Fruit fly (Drosophila melanogaster) whole organism: Measurements from ENCODE around the gene tara.

Experiments
- EcR ChIP-seq, 2 experiments: fragments of >200 bp; optimal IDR thresholded peaks; 2 replicates each; lab custom pipeline; 2017; ENCODE audit warnings: missing biosample characterization in 2 of 2, missing genetic modification characterization in 2 of 2, missing genetic modification reagents in 2 of 2
- psq ChIP-seq: fragments of >200 bp; optimal IDR thresholded peaks from 2 replicates; lab custom pipeline; 2017
- usp ChIP-seq: fragments of >200 bp; optimal IDR thresholded peaks from 2 replicates; lab custom pipeline; 2017; ENCODE audit warnings: missing biosample characterization, missing genetic modification characterization, mixed read lengths

dm6 chr3R:16187737-16188136 is 37.7 kb upstream of the tara start:
- no peak for TF ChIP-seq psq (lab: Kevin White, UChicago)
- no peak for TF ChIP-seq usp (GFP tag; lab: Kevin White, UChicago)
- no peak for TF ChIP-seq EcR (GFP tag; optimal IDR thresholded peaks at IDR 0.05; lab: Kevin White, UChicago)
